Fruit fly (Drosophila melanogaster) Kc167 (cell line): ENCODE results near the gene CG13392.

ENCODE experiments used
- Myc ChIP-seq: fragments of >200 bp; optimal IDR thresholded peaks from 2 replicates; lab custom pipeline; 2017; ENCODE audit warnings: missing external identifiers
- Sin3A ChIP-seq: fragments of >200 bp; optimal IDR thresholded peaks from 2 replicates; lab custom pipeline; 2018; ENCODE audit warnings: missing external identifiers
- h ChIP-seq: fragments of >200 bp; optimal IDR thresholded peaks from 3 replicates; lab custom pipeline; 2018; ENCODE audit warnings: missing external identifiers
- insv ChIP-seq: fragments of >200 bp; optimal IDR thresholded peaks from 3 replicates; lab custom pipeline; 2018; ENCODE audit warnings: missing external identifiers
- psq ChIP-seq: fragments of >200 bp; optimal IDR thresholded peaks from 2 replicates; lab custom pipeline; 2017; ENCODE audit warnings: missing external identifiers
- ttk ChIP-seq: sonication (Bioruptor generic); optimal IDR thresholded peaks from 2 replicates; lab custom pipeline; 2017; ENCODE audit warnings: missing external identifiers

The CG13392 gene

dm6 chr2L:8419382-8419940, 36.9 kb upstream of the CG13392 start:
- no peak for TF ChIP-seq h (lab: Kevin White, UChicago)
- TF ChIP-seq psq (lab: Kevin White, UChicago), result no peak
- no peak for TF ChIP-seq insv (lab: Kevin White, UChicago)
- TF ChIP-seq ttk (lab: Kevin White, UChicago), result no peak

dm6 chr2L:8418113-8418885, 35.7 kb upstream of the CG13392 start:
- no peak for TF ChIP-seq Myc (lab: Kevin White, UChicago)
- TF ChIP-seq ttk (lab: Kevin White, UChicago), result no peak
- no peak for TF ChIP-seq insv (lab: Kevin White, UChicago)
- no peak for TF ChIP-seq h (lab: Kevin White, UChicago)
- TF ChIP-seq Sin3A (lab: Kevin White, UChicago), result no peak
- no peak for TF ChIP-seq psq (lab: Kevin White, UChicago)

dm6 chr2L:8417562-8417961, 35.0 kb upstream of the CG13392 start:
- TF ChIP-seq Myc (lab: Kevin White, UChicago), result no peak

dm6 chr2L:8416350-8417046, 33.9 kb upstream of the CG13392 start:
- no peak for TF ChIP-seq Sin3A (lab: Kevin White, UChicago)
- TF ChIP-seq Myc (lab: Kevin White, UChicago), result no peak
- no peak for TF ChIP-seq psq (lab: Kevin White, UChicago)
- no peak for TF ChIP-seq ttk (lab: Kevin White, UChicago)
- no peak for TF ChIP-seq h (lab: Kevin White, UChicago)
- TF ChIP-seq insv (lab: Kevin White, UChicago), result no peak

- TF ChIP-seq insv (lab: Kevin White, UChicago), result no peak
- no peak for TF ChIP-seq psq (lab: Kevin White, UChicago)
- no peak for TF ChIP-seq ttk (lab: Kevin White, UChicago)
- TF ChIP-seq Myc (lab: Kevin White, UChicago), result no peak
- no peak for TF ChIP-seq Sin3A (lab: Kevin White, UChicago)
- no peak for TF ChIP-seq h (lab: Kevin White, UChicago)
Observed at dm6 chr2L:8414887-8415883, 32.6 kb upstream of the CG13392 start, which contains the start of the genes CG13398 and Akap200. Gene CG13398 (minus strand): TSS chr2L:8415256. Gene Akap200 (plus strand): TSS chr2L:8415690.

- no peak for TF ChIP-seq ttk (lab: Kevin White, UChicago)
- TF ChIP-seq psq (lab: Kevin White, UChicago), result no peak
Observed at dm6 chr2L:8411530-8411929, 28.9 kb upstream of the CG13392 start, which contains the start of gene Naglu. Gene Naglu (minus strand): TSS chr2L:8411868.

- TF ChIP-seq ttk (lab: Kevin White, UChicago) (no peak), psq (lab: Kevin White, UChicago) (peak; percentile 68)
Observed at dm6 chr2L:8403286-8404270, 21.0 kb upstream of the CG13392 start, which contains the start of gene emb. Gene emb (plus strand): TSS chr2L:8403573.

dm6 chr2L:8402928-8403285, 20.3 kb upstream of the CG13392 start, which contains the start of gene fy:
Gene fy (minus strand): TSS chr2L:8403280.
- TF ChIP-seq insv (lab: Kevin White, UChicago) (no peak), h (lab: Kevin White, UChicago) (no peak), psq (lab: Kevin White, UChicago) (no peak), Myc (lab: Kevin White, UChicago) (no peak), ttk (lab: Kevin White, UChicago) (no peak), Sin3A (lab: Kevin White, UChicago) (no peak)

dm6 chr2L:8399863-8400598, 17.4 kb upstream of the CG13392 start, which contains the start of gene CG31898:
Gene CG31898 (plus strand): TSS chr2L:8400421.
- TF ChIP-seq Sin3A (lab: Kevin White, UChicago) (no peak), ttk (lab: Kevin White, UChicago) (no peak), h (lab: Kevin White, UChicago) (no peak), insv (lab: Kevin White, UChicago) (no peak), Myc (lab: Kevin White, UChicago) (no peak), psq (lab: Kevin White, UChicago) (no peak)
